Fruit fly (Drosophila melanogaster): Measurements from ENCODE around the gene Rat1.

Rat1 gene

dm6 chr2L:6922091-6922753, 14.3 kb downstream of the Rat1 start (continued):
- TF ChIP-seq CG14667 (GFP tag; IDR thresholded peaks at IDR 0.05) (no peak), trh (GFP tag; optimal IDR thresholded peaks at IDR 0.05) (peak; percentile 27), CG14710 (tag; optimal IDR thresholded peaks at IDR 0.05) (peak; percentile 60), CG3726 (GFP tag; IDR thresholded peaks at IDR 0.05) (no peak), CG2875 (GFP tag; optimal IDR thresholded peaks at IDR 0.05) (peak; percentile 48), CG31441 (GFP tag; IDR thresholded peaks at IDR 0.05) (no peak; the same call in 1 of the 2 replicates), Dp (GFP tag; optimal IDR thresholded peaks at IDR 0.05) (no peak), CG17385 (GFP tag; optimal IDR thresholded peaks at IDR 0.05) (peak; percentile 68), CG13894 (tag; optimal IDR thresholded peaks at IDR 0.05) (no peak), ems (GFP tag; optimal IDR thresholded peaks at IDR 0.05) (peak; percentile 64), CG17829 (tag; optimal IDR thresholded peaks at IDR 0.05) (peak; percentile 74), sima (GFP tag; optimal IDR thresholded peaks at IDR 0.05) (no peak), Hr3 (GFP tag; optimal IDR thresholded peaks at IDR 0.05) (peak; percentile 35), ara (GFP tag; IDR thresholded peaks at IDR 0.05) (no peak; the same call in 1 of the 2 replicates), CG4360 (GFP tag; IDR thresholded peaks at IDR 0.05) (peak; percentile 96), CG10959 (GFP tag; IDR thresholded peaks at IDR 0.05) (no peak), CG18599 (GFP tag; optimal IDR thresholded peaks at IDR 0.05) (no peak), Fer1 (GFP tag; optimal IDR thresholded peaks at IDR 0.05) (peak; percentile 57), gro (GFP tag; optimal IDR thresholded peaks at IDR 0.05) (no peak), zfh1 (GFP tag; IDR thresholded peaks at IDR 0.05) (peak; percentile 85), dati (GFP tag; IDR thresholded peaks at IDR 0.05) (no peak), jumu (GFP tag; optimal IDR thresholded peaks at IDR 0.05) (peak; percentile 58), Antp (GFP tag; optimal IDR thresholded peaks at IDR 0.05) (peak; percentile 58), CG7839 (tag; optimal IDR thresholded peaks at IDR 0.05) (no peak), Hmr (GFP tag; optimal IDR thresholded peaks at IDR 0.05) (no peak), maf-S (GFP tag; optimal IDR thresholded peaks at IDR 0.05) (peak; percentile 57), prd (optimal IDR thresholded peaks at IDR 0.05) (no peak), prd (GFP tag; IDR thresholded peaks at IDR 0.05) (no peak; the same call in 1 of the 3 replicates), ham (GFP tag; IDR thresholded peaks at IDR 0.05) (no peak), so (GFP tag; IDR thresholded peaks at IDR 0.05) (no peak), Sin3A (optimal IDR thresholded peaks at IDR 0.05) (no peak), Nf-YC (tag; optimal IDR thresholded peaks at IDR 0.05) (no peak), CTCF (GFP tag; optimal IDR thresholded peaks at IDR 0.05) (no peak), CG12744 (GFP tag; optimal IDR thresholded peaks at IDR 0.05) (peak; percentile 58), CG18262 (tag; optimal IDR thresholded peaks at IDR 0.05) (peak; percentile 74), CG1024 (GFP tag; IDR thresholded peaks at IDR 0.05) (no peak; the same call in none of the 2 replicates), CG8478 (optimal IDR thresholded peaks at IDR 0.05) (no peak), lmd (GFP tag; IDR thresholded peaks at IDR 0.05) (no peak), odd (GFP tag; optimal IDR thresholded peaks at IDR 0.05) (peak; percentile 13), CG6654 (GFP tag; optimal IDR thresholded peaks at IDR 0.05) (peak; percentile 30), CG16863 (GFP tag; optimal IDR thresholded peaks at IDR 0.05) (peak; percentile 46), CG2199 (GFP tag; IDR thresholded peaks at IDR 0.05) (peak; percentile 46; the same call in 2 of the 3 replicates), amos (GFP tag; IDR thresholded peaks at IDR 0.05; ENCODE audit: partially characterized antibody) (no peak), Tbp (GFP tag; optimal IDR thresholded peaks at IDR 0.05) (no peak), trem (tag; optimal IDR thresholded peaks at IDR 0.05) (peak; percentile 37), HLHmδ (GFP tag; optimal IDR thresholded peaks at IDR 0.05) (no peak), cad (GFP tag; optimal IDR thresholded peaks at IDR 0.05) (no peak), klu (GFP tag; IDR thresholded peaks at IDR 0.05) (no peak), NK7.1 (GFP tag; optimal IDR thresholded peaks at IDR 0.05) (peak; percentile 33), mirr (GFP tag; optimal IDR thresholded peaks at IDR 0.05) (no peak), CG10565 (GFP tag; optimal IDR thresholded peaks at IDR 0.05) (no peak), Asciz (GFP tag; optimal IDR thresholded peaks at IDR 0.05) (peak; percentile 78), ro (GFP tag; IDR thresholded peaks at IDR 0.05) (no peak)
